Fruit fly (Drosophila melanogaster) whole organism, embryonic: ENCODE results near the gene Pde6.

Experiments
- CG3847 ChIP-seq: fragments of 200-800 bp; sonication (Bioruptor generic); IDR thresholded peaks from 2 replicates; pipeline ENCODE4 v1.3.6; 2022; ENCODE audit warnings: missing biosample characterization, missing genetic modification characterization
- CoRest ChIP-seq: fragments of 200-800 bp; sonication (Bioruptor generic); optimal IDR thresholded peaks from 3 replicates; lab custom pipeline; 2018; ENCODE audit warnings: missing biosample characterization, mild to moderate bottlenecking, missing genetic modification characterization, moderate library complexity
- HmgZ ChIP-seq: fragments of 200-800 bp; sonication (Bioruptor generic); optimal IDR thresholded peaks from 2 replicates; lab custom pipeline; 2018; ENCODE audit warnings: missing biosample characterization, mild to moderate bottlenecking, missing genetic modification characterization
- Pdp1 ChIP-seq, 2 experiments: fragments of 200-800 bp; sonication (Bioruptor generic); optimal IDR thresholded peaks; 3 replicates each; lab custom pipeline; 2016; ENCODE audit warnings: missing biosample characterization in 2 of 2, missing genetic modification characterization in 2 of 2, mild to moderate bottlenecking in 1 of 2, moderate library complexity in 1 of 2
- grn ChIP-seq: fragments of 200-800 bp; sonication (Bioruptor generic); optimal IDR thresholded peaks from 3 replicates; lab custom pipeline; 2017; ENCODE audit warnings: missing biosample characterization, missing genetic modification characterization
- pan ChIP-seq, 4 experiments: fragments of >200 bp in 3 of 4; fragments of 200-800 bp in 1 of 4; sonication (Bioruptor generic) in 1 of 4; optimal IDR thresholded peaks in 3 of 4; IDR thresholded peaks in 1 of 4; 2 replicates each; pipeline versions ENCODE4 v1.3.6 to Lab custom; 2017 to 2022; ENCODE audit warnings: missing biosample characterization in 2 of 4, missing genetic modification characterization in 2 of 4, mixed read lengths in 1 of 4
- shn ChIP-seq: fragments of 200-800 bp; sonication (Bioruptor generic); optimal IDR thresholded peaks from 3 replicates; lab custom pipeline; 2016; ENCODE audit warnings: missing biosample characterization, missing genetic modification characterization
- tgo ChIP-seq: fragments of 200-800 bp; sonication (Bioruptor generic); IDR thresholded peaks from 3 replicates; pipeline ENCODE4 v1.3.6; 2022; ENCODE audit warnings: missing biosample characterization, missing genetic modification characterization
- toy ChIP-seq: fragments of 200-800 bp; sonication (Bioruptor generic); IDR thresholded peaks from 2 replicates; pipeline ENCODE4 v1.3.6; 2022; ENCODE audit warnings: missing biosample characterization, missing genetic modification characterization

DNA sequence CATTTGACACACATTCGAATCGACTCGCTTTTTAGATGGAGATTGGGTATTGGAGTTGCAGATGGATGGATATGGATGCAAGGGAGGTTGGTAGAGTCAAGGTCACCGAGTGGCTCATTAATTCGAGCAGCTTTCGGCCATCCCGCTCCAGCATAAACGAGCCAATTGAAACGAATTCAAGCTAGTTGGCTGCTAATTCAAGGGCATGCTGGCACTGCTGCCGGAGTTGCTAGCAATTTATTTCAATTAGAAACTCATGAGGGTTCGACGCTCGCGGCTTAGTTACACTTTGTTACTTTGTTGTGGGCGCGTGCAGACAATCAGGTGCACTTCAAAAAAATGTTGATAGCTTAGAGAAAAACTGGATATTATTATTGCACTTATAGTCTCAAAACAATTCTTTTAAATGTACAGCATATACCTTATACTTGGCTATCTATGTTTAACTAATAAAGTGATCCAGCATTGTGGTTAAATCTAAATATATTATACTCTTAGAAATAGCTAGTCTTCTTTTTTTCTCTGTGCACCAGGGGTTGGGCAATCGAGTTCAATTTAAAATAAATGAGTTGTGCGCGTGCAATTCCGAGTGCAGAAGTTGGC, 65.7 kb downstream of the Pde6 start:
- TF ChIP-seq pan (optimal IDR thresholded peaks at IDR 0.05; lab: Kevin White, UChicago) (no peak), pan (GFP tag; optimal IDR thresholded peaks at IDR 0.05 in 1 of 2, IDR thresholded peaks at IDR 0.05 in 1 of 2) (no peak), Pdp1 (GFP tag; optimal IDR thresholded peaks at IDR 0.05; lab: Kevin White, UChicago) (no peak), tgo (GFP tag; lab: Robert Waterston, UW) (peak; percentile 28; the same call in 1 of the 3 replicates), CG3847 (no peak), HmgZ (tag; lab: Kevin White, UChicago) (no peak), CoRest (tag; lab: Kevin White, UChicago) (no peak), shn (GFP tag; lab: Kevin White, UChicago) (no peak), toy (no peak), grn (GFP tag; lab: Kevin White, UChicago) (no peak)
